Fruit fly (Drosophila melanogaster) whole organism, embryonic: ENCODE measurements around the gene rols.

Source experiments
- CG31224 ChIP-seq: fragments of 200-800 bp; sonication (Bioruptor generic); IDR thresholded peaks from 2 replicates; pipeline ENCODE4 v1.3.6; 2022; ENCODE audit warnings: missing biosample characterization, missing genetic modification characterization
- Hsf ChIP-seq: fragments of 200-800 bp; sonication (Bioruptor generic); optimal IDR thresholded peaks from 3 replicates; lab custom pipeline; 2016; ENCODE audit warnings: missing biosample characterization, missing genetic modification characterization
- Jarid2 ChIP-seq: fragments of 200-800 bp; sonication (Bioruptor generic); optimal IDR thresholded peaks from 3 replicates; lab custom pipeline; 2017; ENCODE audit warnings: mild to moderate bottlenecking, missing biosample characterization, missing genetic modification reagents, missing genetic modification characterization
- NC2β ChIP-seq: fragments of 200-800 bp; sonication (Bioruptor generic); optimal IDR thresholded peaks from 2 replicates; lab custom pipeline; 2016; ENCODE audit warnings: missing biosample characterization, missing genetic modification characterization
- gcm ChIP-seq: fragments of 200-800 bp; sonication (Bioruptor generic); optimal IDR thresholded peaks from 2 replicates; lab custom pipeline; 2019; ENCODE audit warnings: missing biosample characterization, mild to moderate bottlenecking, missing genetic modification characterization, moderate library complexity
- gsb-n ChIP-seq: fragments of 200-800 bp; sonication (Bioruptor generic); optimal IDR thresholded peaks from 3 replicates; lab custom pipeline; 2018; ENCODE audit warnings: missing biosample characterization, mild to moderate bottlenecking, missing genetic modification characterization
- jigr1 ChIP-seq: fragments of 200-800 bp; sonication (Bioruptor generic); IDR thresholded peaks from 3 replicates; pipeline ENCODE4 v1.3.6; 2022; ENCODE audit warnings: missing biosample characterization, missing genetic modification characterization
- sisA ChIP-seq: fragments of 200-800 bp; sonication (Bioruptor generic); IDR thresholded peaks from 2 replicates; pipeline ENCODE4 v1.3.6; 2022; ENCODE audit warnings: missing biosample characterization, missing genetic modification characterization

- TF ChIP-seq gsb-n (tag; lab: Kevin White, UChicago) (no peak), Hsf (GFP tag; lab: Kevin White, UChicago) (no peak), sisA (GFP tag; lab: Robert Waterston, UW) (peak; percentile 22; the same call in 1 of the 2 replicates), gcm (no peak), Jarid2 (no peak), jigr1 (no peak), NC2β (no peak), CG31224 (GFP tag; lab: Robert Waterston, UW) (no peak)
These were observed 8.4 kb upstream of the rols start for dm6 chr3L:12073076-12073475.
